Worm (Caenorhabditis elegans): ENCODE data around the gene nspg-8.

nspg-8 gene

DNA sequence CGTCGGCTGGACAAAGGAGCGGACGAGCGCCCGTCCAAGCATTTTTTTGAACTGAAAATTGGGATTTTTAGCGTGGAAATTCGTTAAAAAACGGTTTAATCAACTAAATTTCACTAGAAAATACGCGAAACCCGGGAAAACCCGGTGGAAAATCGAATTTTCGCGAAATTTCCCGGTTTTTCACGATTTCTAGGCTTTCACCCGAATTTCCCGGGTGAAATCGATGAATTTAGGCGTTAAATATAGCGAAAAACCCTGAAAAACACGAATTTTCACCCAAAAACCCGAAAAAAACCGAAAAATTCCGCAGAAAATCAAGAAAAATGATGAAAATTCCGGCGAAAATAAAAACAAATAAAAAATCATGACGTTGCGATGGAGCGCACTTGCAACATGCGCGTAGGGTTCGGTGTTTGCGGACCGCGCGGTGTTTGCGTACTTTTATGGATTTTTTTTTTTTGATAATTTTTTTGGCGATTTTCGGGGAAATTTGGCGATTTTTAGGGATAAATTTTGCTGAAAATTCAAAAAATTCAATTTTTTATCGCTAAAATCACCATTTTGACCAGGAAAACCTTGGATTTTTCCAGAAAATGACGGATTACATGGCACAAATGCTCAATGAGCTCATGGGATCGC, 20.2 kb downstream of the nspg-8 start, which contains the start of the genes mrpl-45 and Y119D3B.12 (continued):
- TF ChIP-seq F55B11.4 (tag; optimal IDR thresholded peaks at IDR 0.05; ENCODE audit: borderline replicate concordance, insufficient read depth) (no peak), ztf-28 (GFP tag; IDR thresholded peaks at IDR 0.05) (peak; percentile 15; the same call in 1 of the 2 replicates), Y95B8A.8 (GFP tag; IDR thresholded peaks at IDR 0.05) (no peak), K11D2.4 (GFP tag; IDR thresholded peaks at IDR 0.05) (peak; percentile 74), dpff-1 (tag; optimal IDR thresholded peaks at IDR 0.05) (no peak), him-1 (tag; optimal IDR thresholded peaks at IDR 0.05) (no peak), lin-35 (GFP tag; optimal IDR thresholded peaks at IDR 0.05) (peak in 1 of 3 experiments; percentile 71), Y53G8AR.9 (GFP tag; conservative IDR thresholded peaks at IDR 0.05) (no peak), sea-2 (GFP tag; IDR thresholded peaks at IDR 0.05) (no peak), gei-17 (GFP tag; optimal IDR thresholded peaks at IDR 0.05) (peak; percentile 29), F49E8.2 (tag; optimal IDR thresholded peaks at IDR 0.05; ENCODE audit: insufficient read depth) (no peak), ZK185.1 (tag; optimal IDR thresholded peaks at IDR 0.05; ENCODE audit: poor library complexity, severe bottlenecking) (no peak), ztf-18 (tag; optimal IDR thresholded peaks at IDR 0.05) (no peak), D2030.7 (GFP tag; IDR thresholded peaks at IDR 0.05) (peak; percentile 73), F37B4.10 (GFP tag; IDR thresholded peaks at IDR 0.05) (no peak), aptf-2 (GFP tag; conservative IDR thresholded peaks at IDR 0.05) (no peak), fkh-3 (tag; optimal IDR thresholded peaks at IDR 0.05) (no peak), Y56A3A.18 (GFP tag; IDR thresholded peaks at IDR 0.05) (no peak), rec-8 (tag; optimal IDR thresholded peaks at IDR 0.05) (no peak), hmg-1.2 (GFP tag; IDR thresholded peaks at IDR 0.05) (peak; percentile 56), let-526 (GFP tag; IDR thresholded peaks at IDR 0.05) (no peak), ceh-100 (GFP tag; IDR thresholded peaks at IDR 0.05) (no peak), mxl-1 (tag; optimal IDR thresholded peaks at IDR 0.05) (no peak), F52B5.7 (tag; optimal IDR thresholded peaks at IDR 0.05) (no peak), lag-1 (GFP tag; IDR thresholded peaks at IDR 0.05) (no peak), ceh-40 (GFP tag; IDR thresholded peaks at IDR 0.05) (no peak), ceh-79 (tag; optimal IDR thresholded peaks at IDR 0.05) (no peak), F57C9.4 (tag; optimal IDR thresholded peaks at IDR 0.05) (no peak), unc-62 (GFP tag; optimal IDR thresholded peaks at IDR 0.05) (no peak), cebp-2 (GFP tag; IDR thresholded peaks at IDR 0.05) (no peak), pbrm-1 (GFP tag; IDR thresholded peaks at IDR 0.05) (peak; percentile 23; the same call in 1 of the 2 replicates), B0261.1 (tag; optimal IDR thresholded peaks at IDR 0.05) (no peak), ekl-4 (GFP tag; IDR thresholded peaks at IDR 0.05) (0 out of 2 replicates have a peak, but pooled peaks have one; percentile 55), zim-3 (tag; optimal IDR thresholded peaks at IDR 0.05) (no peak), Y67H2A.10 (GFP tag; conservative IDR thresholded peaks at IDR 0.05) (no peak), xnd-1 (tag; optimal IDR thresholded peaks at IDR 0.05) (no peak), ccch-3 (GFP tag; optimal IDR thresholded peaks at IDR 0.05) (no peak), nhr-80 (tag; optimal IDR thresholded peaks at IDR 0.05) (peak; percentile 11), athp-1 (tag; optimal IDR thresholded peaks at IDR 0.05) (peak; percentile 66), attf-5 (GFP tag; optimal IDR thresholded peaks at IDR 0.05) (peak; percentile 86), F33H1.4 (GFP tag; IDR thresholded peaks at IDR 0.05) (no peak), repo-1 (tag; optimal IDR thresholded peaks at IDR 0.05) (peak; percentile 19), hmg-20 (GFP tag; IDR thresholded peaks at IDR 0.05) (no peak), atf-7 (tag; optimal IDR thresholded peaks at IDR 0.05) (no peak), B0019.2 (GFP tag; conservative IDR thresholded peaks at IDR 0.05) (no peak), snpc-4 (GFP tag; optimal IDR thresholded peaks at IDR 0.05) (no peak), snpc-4 (tag; optimal IDR thresholded peaks at IDR 0.05) (peak in 1 of 4 experiments; percentile 20), lin-26 (GFP tag; IDR thresholded peaks at IDR 0.05) (no peak), attf-6 (GFP tag; IDR thresholded peaks at IDR 0.05) (no peak)
